Worm (Caenorhabditis elegans): ENCODE measurements around the gene ndnf-1.

ndnf-1 gene

ce11 chrIV:3055848-3056247 lies 27.1 kb upstream of the ndnf-1 start:
- TF ChIP-seq tag-97 (GFP tag; IDR thresholded peaks at IDR 0.05) (no peak), F49E8.2 (tag; optimal IDR thresholded peaks at IDR 0.05; ENCODE audit: borderline replicate concordance) (peak; percentile 16), aly-2 (tag; optimal IDR thresholded peaks at IDR 0.05) (no peak), Y48G9A.11 (GFP tag; IDR thresholded peaks at IDR 0.05) (0 out of 2 replicates have a peak, but pooled peaks have one; percentile 13), nhr-111 (GFP tag; optimal IDR thresholded peaks at IDR 0.05) (no peak), zfp-2 (tag; optimal IDR thresholded peaks at IDR 0.05) (no peak), dpl-1 (GFP tag; optimal IDR thresholded peaks at IDR 0.05) (no peak), lin-1 (GFP tag; IDR thresholded peaks at IDR 0.05) (no peak), ZK337.2 (GFP tag; IDR thresholded peaks at IDR 0.05) (no peak), ceh-20 (GFP tag; IDR thresholded peaks at IDR 0.05) (no peak), php-3 (GFP tag; IDR thresholded peaks at IDR 0.05) (no peak), dve-1 (tag; optimal IDR thresholded peaks at IDR 0.05; ENCODE audit: insufficient read depth) (no peak), daf-19 (GFP tag; conservative IDR thresholded peaks at IDR 0.05) (no peak), ZK546.5 (tag; optimal IDR thresholded peaks at IDR 0.05) (no peak), hmg-1.1 (GFP tag; IDR thresholded peaks at IDR 0.05) (no peak), mep-1 (tag; optimal IDR thresholded peaks at IDR 0.05) (no peak), gei-8 (GFP tag; optimal IDR thresholded peaks at IDR 0.05) (no peak), snpc-1.2 (GFP tag; IDR thresholded peaks at IDR 0.05) (no peak), skn-1 (tag; optimal IDR thresholded peaks at IDR 0.05) (no peak), lin-39 (tag; optimal IDR thresholded peaks at IDR 0.05) (no peak), lsy-2 (tag; optimal IDR thresholded peaks at IDR 0.05) (peak in 1 of 2 experiments; percentile 7), ceh-62 (tag; optimal IDR thresholded peaks at IDR 0.05) (no peak), nhr-77 (tag; optimal IDR thresholded peaks at IDR 0.05) (no peak), egl-43 (GFP tag; IDR thresholded peaks at IDR 0.05) (no peak), ces-1 (GFP tag; optimal IDR thresholded peaks at IDR 0.05) (no peak), tra-1 (GFP tag; IDR thresholded peaks at IDR 0.05) (no peak), zag-1 (tag; optimal IDR thresholded peaks at IDR 0.05) (no peak), dmd-9 (GFP tag; IDR thresholded peaks at IDR 0.05) (no peak), unc-130 (GFP tag; optimal IDR thresholded peaks at IDR 0.05) (peak; percentile 13), ceh-32 (tag; optimal IDR thresholded peaks at IDR 0.05; ENCODE audit: poor library complexity) (no peak), aha-1 (tag) (no peak), saeg-2 (GFP tag; IDR thresholded peaks at IDR 0.05) (no peak), nhr-48 (tag; optimal IDR thresholded peaks at IDR 0.05) (no peak), cey-2 (tag; optimal IDR thresholded peaks at IDR 0.05; ENCODE audit: borderline replicate concordance, insufficient read depth) (no peak), unc-62 (GFP tag; optimal IDR thresholded peaks at IDR 0.05 in 1 of 2) (no peak), unc-62 (tag; optimal IDR thresholded peaks at IDR 0.05) (no peak), mdl-1 (tag; optimal IDR thresholded peaks at IDR 0.05) (no peak), F26F4.8 (GFP tag; conservative IDR thresholded peaks at IDR 0.05) (no peak), spr-1 (tag; optimal IDR thresholded peaks at IDR 0.05) (no peak), T26A8.4 (GFP tag; IDR thresholded peaks at IDR 0.05) (no peak), lin-38 (GFP tag; IDR thresholded peaks at IDR 0.05) (peak; percentile 92), rbr-2 (tag; optimal IDR thresholded peaks at IDR 0.05) (no peak)

- TF ChIP-seq cey-2 (tag; optimal IDR thresholded peaks at IDR 0.05; ENCODE audit: borderline replicate concordance, insufficient read depth) (no peak), ZK337.2 (GFP tag; IDR thresholded peaks at IDR 0.05) (no peak), lin-38 (GFP tag; IDR thresholded peaks at IDR 0.05) (peak; percentile 83), mes-2 (tag; optimal IDR thresholded peaks at IDR 0.05; ENCODE audit: poor library complexity, severe bottlenecking) (peak; percentile 29), lsy-2 (tag; optimal IDR thresholded peaks at IDR 0.05) (peak in 1 of 2 experiments; percentile 62), Y105C5A.15 (GFP tag; IDR thresholded peaks at IDR 0.05) (no peak), F44E2.7 (GFP tag; IDR thresholded peaks at IDR 0.05) (no peak)
Measured at ce11 chrIV:3055320-3055719, 26.6 kb upstream of the ndnf-1 start.

Measured in whole organism, L4 larva.